Fruit fly (Drosophila melanogaster): ENCODE data around the gene Keap1.

Keap1 gene

dm6 chr3R:17077968-17078417 is 1.8 kb downstream of the Keap1 start (continued):
- TF ChIP-seq sug (tag; optimal IDR thresholded peaks at IDR 0.05) (peak; percentile 90), knrl (GFP tag; IDR thresholded peaks at IDR 0.05; ENCODE audit: partially characterized antibody) (0 out of 3 replicates have a peak, but pooled peaks have one; percentile 18), ssp (GFP tag; IDR thresholded peaks at IDR 0.05) (no peak), D (optimal IDR thresholded peaks at IDR 0.05) (no peak), D (GFP tag; optimal IDR thresholded peaks at IDR 0.05) (no peak), Atf-2 (GFP tag; optimal IDR thresholded peaks at IDR 0.05) (no peak), BtbVII (GFP tag; optimal IDR thresholded peaks at IDR 0.05) (peak; percentile 19), cg (GFP tag; optimal IDR thresholded peaks at IDR 0.05) (peak; percentile 84), exex (tag; optimal IDR thresholded peaks at IDR 0.05) (peak; percentile 52), vfl (GFP tag; optimal IDR thresholded peaks at IDR 0.05) (peak; percentile 6), odd (GFP tag; optimal IDR thresholded peaks at IDR 0.05) (peak; percentile 1), gce (GFP tag; IDR thresholded peaks at IDR 0.05) (no peak), Fer3 (tag; optimal IDR thresholded peaks at IDR 0.05) (peak; percentile 8), ftz-f1 (GFP tag; optimal IDR thresholded peaks at IDR 0.05) (peak; percentile 63), prd (optimal IDR thresholded peaks at IDR 0.05) (no peak), prd (GFP tag; IDR thresholded peaks at IDR 0.05) (no peak), CG6791 (GFP tag; IDR thresholded peaks at IDR 0.05; ENCODE audit: partially characterized antibody) (no peak), cwo (GFP tag; optimal IDR thresholded peaks at IDR 0.05) (peak; percentile 79), NFAT (GFP tag; IDR thresholded peaks at IDR 0.05) (peak; percentile 4; the same call in 1 of the 2 replicates), insv (GFP tag; optimal IDR thresholded peaks at IDR 0.05) (no peak), CG1647 (GFP tag; optimal IDR thresholded peaks at IDR 0.05) (no peak), Oaz (GFP tag; IDR thresholded peaks at IDR 0.05) (no peak), rib (GFP tag; IDR thresholded peaks at IDR 0.05) (peak; percentile 71), CG12219 (GFP tag; optimal IDR thresholded peaks at IDR 0.05) (peak; percentile 11), Scr (GFP tag; IDR thresholded peaks at IDR 0.05; ENCODE audit: partially characterized antibody) (peak; percentile 24; the same call in 1 of the 2 replicates), ara (GFP tag; IDR thresholded peaks at IDR 0.05) (no peak), Six4 (GFP tag; optimal IDR thresholded peaks at IDR 0.05) (no peak), Pdp1 (GFP tag; optimal IDR thresholded peaks at IDR 0.05) (peak in 1 of 2 experiments; percentile 78), Dbx (GFP tag; IDR thresholded peaks at IDR 0.05) (peak; percentile 39; the same call in 1 of the 3 replicates), Gsc (GFP tag; IDR thresholded peaks at IDR 0.05) (no peak), CG17829 (tag; optimal IDR thresholded peaks at IDR 0.05) (peak; percentile 18), CG10543 (GFP tag; optimal IDR thresholded peaks at IDR 0.05) (peak; percentile 91), HLH4C (GFP tag; IDR thresholded peaks at IDR 0.05; ENCODE audit: partially characterized antibody) (no peak), CG3281 (GFP tag; optimal IDR thresholded peaks at IDR 0.05) (peak; percentile 17)

dm6 chr3R:17072526-17073114 is 7.1 kb downstream of the Keap1 start, which contains the start of the genes Ns1 and mRpS11:
Gene Ns1 (minus strand): TSS chr3R:17072675.
Gene mRpS11 (plus strand): TSS chr3R:17072732.
- no peak for TF ChIP-seq br (optimal IDR thresholded peaks at IDR 0.05)
- TF ChIP-seq CG10321 (GFP tag; IDR thresholded peaks at IDR 0.05): no peak
- no peak for TF ChIP-seq CG14965 (GFP tag; optimal IDR thresholded peaks at IDR 0.05; ENCODE audit: borderline replicate concordance)
- no peak for TF ChIP-seq CG16779 (GFP tag; IDR thresholded peaks at IDR 0.05)
- TF ChIP-seq amos (GFP tag; IDR thresholded peaks at IDR 0.05; ENCODE audit: partially characterized antibody): peak; percentile 36; the same call in 1 of the 2 replicates
- TF ChIP-seq D (optimal IDR thresholded peaks at IDR 0.05): no peak
- TF ChIP-seq D (GFP tag; optimal IDR thresholded peaks at IDR 0.05): no peak
- no peak for TF ChIP-seq ken (GFP tag; IDR thresholded peaks at IDR 0.05)
- no peak for TF ChIP-seq tgo (GFP tag; IDR thresholded peaks at IDR 0.05)
- TF ChIP-seq CG17829 (tag; optimal IDR thresholded peaks at IDR 0.05): peak; percentile 49
- TF ChIP-seq CG2678 (tag; optimal IDR thresholded peaks at IDR 0.05): no peak
- TF ChIP-seq CG8359 (GFP tag; optimal IDR thresholded peaks at IDR 0.05; ENCODE audit: borderline replicate concordance): no peak
- TF ChIP-seq Pdp1 (GFP tag; optimal IDR thresholded peaks at IDR 0.05): peak in 1 of 2 experiments; percentile 100
- peak; percentile 15; the same call in 1 of the 3 replicates for TF ChIP-seq otp (GFP tag; IDR thresholded peaks at IDR 0.05)
- TF ChIP-seq Ets97D (GFP tag; optimal IDR thresholded peaks at IDR 0.05): peak; percentile 88
- TF ChIP-seq slbo (GFP tag; IDR thresholded peaks at IDR 0.05): peak; percentile 58
- no peak for TF ChIP-seq Camta (GFP tag; optimal IDR thresholded peaks at IDR 0.05)
- no peak for TF ChIP-seq eyg (GFP tag; optimal IDR thresholded peaks at IDR 0.05)
- TF ChIP-seq Fer2 (tag; optimal IDR thresholded peaks at IDR 0.05): no peak
- no peak for TF ChIP-seq ase (GFP tag; IDR thresholded peaks at IDR 0.05)
- TF ChIP-seq salm (tag; optimal IDR thresholded peaks at IDR 0.05): no peak

All from whole organism, embryonic.